Worm (Caenorhabditis elegans) whole organism, L2 larva: ENCODE results near the gene F07A11.5.

Experiments used
- C34F6.9 ChIP-seq: fragments of 150-350 bp; optimal IDR thresholded peaks from 2 replicates; lab custom pipeline; 2014; ENCODE audit warnings: missing biosample characterization, missing genetic modification characterization
- F13H6.1 ChIP-seq: sonication (generic microtip); optimal IDR thresholded peaks from 2 replicates; lab custom pipeline; 2016; ENCODE audit warnings: missing genetic modification characterization, missing compliant biosample characterization
- R02D3.7 ChIP-seq: fragments of 150-350 bp; optimal IDR thresholded peaks from 2 replicates; lab custom pipeline; 2014; ENCODE audit warnings: missing biosample characterization, missing genetic modification characterization
- Y55F3AM.14 ChIP-seq: fragments of 200-800 bp; sonication (Bioruptor generic); optimal IDR thresholded peaks from 2 replicates; lab custom pipeline; 2018; ENCODE audit warnings: mild to moderate bottlenecking, missing genetic modification characterization, missing compliant biosample characterization
- ZK546.5 ChIP-seq: sonication (generic microtip); optimal IDR thresholded peaks from 2 replicates; lab custom pipeline; 2017; ENCODE audit warnings: missing biosample characterization, missing genetic modification characterization
- alr-1 ChIP-seq: fragments of 150-350 bp; optimal IDR thresholded peaks from 2 replicates; lab custom pipeline; 2014; ENCODE audit warnings: missing biosample characterization, missing genetic modification characterization
- aly-2 ChIP-seq: fragments of 150-350 bp; optimal IDR thresholded peaks from 2 replicates; lab custom pipeline; 2014; ENCODE audit warnings: missing biosample characterization, missing genetic modification characterization
- ama-1 ChIP-seq: fragments of 150-350 bp; optimal IDR thresholded peaks from 2 replicates; lab custom pipeline; 2018; ENCODE audit warnings: inconsistent platforms
- blmp-1 ChIP-seq: sonication (generic microtip); optimal IDR thresholded peaks from 2 replicates; lab custom pipeline; 2017; ENCODE audit warnings: missing genetic modification characterization, mild to moderate bottlenecking, missing compliant biosample characterization, antibody characterized with exemption, moderate library complexity; ENCODE audit not compliant: insufficient read depth
- ceh-16 ChIP-seq: fragments of 150-350 bp; optimal IDR thresholded peaks from 2 replicates; lab custom pipeline; 2014; ENCODE audit warnings: missing biosample characterization, missing genetic modification characterization
- ceh-82 ChIP-seq: fragments of 150-350 bp; optimal IDR thresholded peaks from 2 replicates; lab custom pipeline; 2014; ENCODE audit warnings: missing biosample characterization, missing genetic modification characterization
- crh-2 ChIP-seq: sonication (generic microtip); optimal IDR thresholded peaks from 2 replicates; lab custom pipeline; 2017; ENCODE audit warnings: missing biosample characterization, missing genetic modification characterization
- dmd-4 ChIP-seq: sonication (generic microtip); optimal IDR thresholded peaks from 2 replicates; lab custom pipeline; 2017; ENCODE audit warnings: missing biosample characterization, missing genetic modification characterization
- egl-27 ChIP-seq: sonication (generic microtip); optimal IDR thresholded peaks from 3 replicates; lab custom pipeline; 2017; ENCODE audit warnings: missing biosample characterization, missing genetic modification reagents, missing genetic modification characterization
- elt-1 ChIP-seq: fragments of 150-350 bp; optimal IDR thresholded peaks from 2 replicates; lab custom pipeline; 2014; ENCODE audit warnings: missing biosample characterization, missing genetic modification characterization
- elt-3 ChIP-seq: sonication (generic microtip); optimal IDR thresholded peaks from 2 replicates; lab custom pipeline; 2017; ENCODE audit warnings: missing biosample characterization, missing genetic modification characterization
- fos-1 ChIP-seq: fragments of 150-350 bp; optimal IDR thresholded peaks from 2 replicates; lab custom pipeline; 2014; ENCODE audit warnings: missing biosample characterization, missing genetic modification characterization
- gmeb-1 ChIP-seq: fragments of 150-350 bp; optimal IDR thresholded peaks from 2 replicates; lab custom pipeline; 2014; ENCODE audit warnings: missing biosample characterization, missing genetic modification characterization
- lin-11 ChIP-seq: fragments of 150-350 bp; sonication (generic microtip); optimal IDR thresholded peaks from 2 replicates; lab custom pipeline; 2014; ENCODE audit warnings: missing biosample characterization, missing genetic modification characterization, inconsistent platforms, mixed read lengths
- lin-13 ChIP-seq: fragments of 150-350 bp; optimal IDR thresholded peaks from 2 replicates; lab custom pipeline; 2014; ENCODE audit warnings: missing biosample characterization, missing genetic modification reagents, missing genetic modification characterization
- lin-39 ChIP-seq: fragments of 150-350 bp; optimal IDR thresholded peaks from 2 replicates; lab custom pipeline; 2014; ENCODE audit warnings: missing biosample characterization, missing genetic modification reagents, missing genetic modification characterization
- lsy-2 ChIP-seq, 2 experiments: fragments of 150-350 bp in 1 of 2; sonication (generic microtip) in 1 of 2; optimal IDR thresholded peaks; 2 replicates each; lab custom pipeline; 2014 to 2017; ENCODE audit warnings: missing biosample characterization in 2 of 2, missing genetic modification characterization in 2 of 2
- mab-5 ChIP-seq: fragments of 150-350 bp; optimal IDR thresholded peaks from 2 replicates; lab custom pipeline; 2014; ENCODE audit warnings: missing biosample characterization, missing genetic modification characterization
- mbf-1 ChIP-seq: sonication (generic microtip); optimal IDR thresholded peaks from 2 replicates; lab custom pipeline; 2017; ENCODE audit warnings: missing biosample characterization, missing genetic modification characterization
- mdl-1 ChIP-seq, 2 experiments: fragments of 150-350 bp in 1 of 2; sonication (generic microtip) in 1 of 2; optimal IDR thresholded peaks; 2 replicates each; lab custom pipeline; 2017; ENCODE audit warnings: missing biosample characterization in 2 of 2, missing genetic modification characterization in 2 of 2
- nhr-10 ChIP-seq: sonication (generic microtip); optimal IDR thresholded peaks from 2 replicates; lab custom pipeline; 2017; ENCODE audit warnings: missing biosample characterization, missing genetic modification characterization
- nhr-11 ChIP-seq: fragments of 150-350 bp; optimal IDR thresholded peaks from 2 replicates; lab custom pipeline; 2014; ENCODE audit warnings: missing biosample characterization, missing genetic modification characterization
- nhr-12 ChIP-seq: fragments of 150-350 bp; optimal IDR thresholded peaks from 2 replicates; lab custom pipeline; 2014; ENCODE audit warnings: missing biosample characterization, missing genetic modification characterization
- nhr-129 ChIP-seq: fragments of 150-350 bp; optimal IDR thresholded peaks from 2 replicates; lab custom pipeline; 2014; ENCODE audit warnings: missing biosample characterization, missing genetic modification characterization
- nhr-21 ChIP-seq: fragments of 150-350 bp; optimal IDR thresholded peaks from 2 replicates; lab custom pipeline; 2014; ENCODE audit warnings: missing biosample characterization, missing genetic modification characterization
- nhr-23 ChIP-seq: fragments of 150-350 bp; optimal IDR thresholded peaks from 2 replicates; lab custom pipeline; 2014; ENCODE audit warnings: missing biosample characterization, missing genetic modification reagents, missing genetic modification characterization
- nhr-237 ChIP-seq: fragments of 150-350 bp; optimal IDR thresholded peaks from 2 replicates; lab custom pipeline; 2014; ENCODE audit warnings: missing biosample characterization, missing genetic modification characterization
- nhr-25 ChIP-seq: fragments of 150-350 bp; sonication (generic microtip); optimal IDR thresholded peaks from 3 replicates; lab custom pipeline; 2014; ENCODE audit warnings: missing biosample characterization, missing genetic modification characterization
- nhr-6 ChIP-seq: fragments of 150-350 bp; optimal IDR thresholded peaks from 2 replicates; lab custom pipeline; 2014; ENCODE audit warnings: missing biosample characterization, missing genetic modification characterization
- nhr-77 ChIP-seq: fragments of 150-350 bp; optimal IDR thresholded peaks from 2 replicates; lab custom pipeline; 2014; ENCODE audit warnings: missing biosample characterization, missing genetic modification characterization
- peb-1 ChIP-seq: fragments of 150-350 bp; optimal IDR thresholded peaks from 2 replicates; lab custom pipeline; 2014; ENCODE audit warnings: missing biosample characterization, missing genetic modification characterization
- sem-4 ChIP-seq: fragments of 150-350 bp; optimal IDR thresholded peaks from 2 replicates; lab custom pipeline; 2014; ENCODE audit warnings: missing biosample characterization, missing genetic modification reagents, missing genetic modification characterization
- skn-1 ChIP-seq: sonication (generic microtip); optimal IDR thresholded peaks from 2 replicates; lab custom pipeline; 2017; ENCODE audit warnings: missing biosample characterization, missing genetic modification characterization
- sma-3 ChIP-seq: sonication (generic microtip); optimal IDR thresholded peaks from 2 replicates; lab custom pipeline; 2016; ENCODE audit warnings: missing genetic modification reagents, missing genetic modification characterization, missing compliant biosample characterization
- sma-9 ChIP-seq, 2 experiments: fragments of 150-350 bp in 1 of 2; sonication (generic microtip) in 1 of 2; optimal IDR thresholded peaks; 2 replicates each; lab custom pipeline; 2014 to 2016; ENCODE audit warnings: missing genetic modification characterization in 2 of 2, mild to moderate bottlenecking in 1 of 2, missing biosample characterization in 1 of 2, missing compliant biosample characterization in 1 of 2, missing genetic modification reagents in 1 of 2, moderate library complexity in 1 of 2
- snpc-4 ChIP-seq: fragments of 150-350 bp; optimal IDR thresholded peaks from 2 replicates; lab custom pipeline; 2014; ENCODE audit warnings: missing biosample characterization, missing genetic modification characterization
- unc-39 ChIP-seq: fragments of 150-350 bp; optimal IDR thresholded peaks from 2 replicates; lab custom pipeline; 2014; ENCODE audit warnings: missing biosample characterization, missing genetic modification characterization
- unc-55 ChIP-seq: fragments of 150-350 bp; sonication (generic microtip); optimal IDR thresholded peaks from 3 replicates; lab custom pipeline; 2014; ENCODE audit warnings: missing biosample characterization, missing genetic modification reagents, missing genetic modification characterization
- unc-62 ChIP-seq: fragments of 150-350 bp; optimal IDR thresholded peaks from 2 replicates; lab custom pipeline; 2014; ENCODE audit warnings: missing biosample characterization, missing genetic modification reagents, missing genetic modification characterization
- zag-1 ChIP-seq: fragments of 150-350 bp; optimal IDR thresholded peaks from 2 replicates; lab custom pipeline; 2014; ENCODE audit warnings: missing biosample characterization, missing genetic modification characterization
- ztf-1 ChIP-seq: fragments of 200-800 bp; sonication (Bioruptor generic); conservative IDR thresholded peaks from 2 replicates; pipeline ENCODE4 v1.3.6; 2022; ENCODE audit warnings: missing genetic modification characterization, missing compliant biosample characterization
- ztf-11 ChIP-seq: sonication (generic microtip); optimal IDR thresholded peaks from 2 replicates; lab custom pipeline; 2017; ENCODE audit warnings: missing biosample characterization, missing genetic modification characterization
- ztf-4 ChIP-seq: fragments of 150-350 bp; optimal IDR thresholded peaks from 2 replicates; lab custom pipeline; 2014; ENCODE audit warnings: missing biosample characterization, missing genetic modification characterization

Gene F07A11.5

ce11 chrII:11617715-11618114 lies 5.6 kb downstream of the F07A11.5 start (continued):
- TF ChIP-seq lin-13 (GFP tag; lab: Kevin White, UChicago) (peak; percentile 2), skn-1 (tag; lab: Kevin White, UChicago) (no peak), sma-3 (GFP tag; lab: Kevin White, UChicago) (peak; percentile 47), lin-39 (tag; lab: Kevin White, UChicago) (no peak), nhr-129 (tag; lab: Kevin White, UChicago) (peak; percentile 34), ama-1 (peak; percentile 68), sma-9 (GFP tag; optimal IDR thresholded peaks at IDR 0.05; lab: Kevin White, UChicago) (peak; percentile 64), sma-9 (tag; optimal IDR thresholded peaks at IDR 0.05; lab: Kevin White, UChicago) (no peak), alr-1 (tag; lab: Kevin White, UChicago) (no peak), unc-55 (GFP tag; lab: Kevin White, UChicago) (no peak), snpc-4 (tag; lab: Kevin White, UChicago) (no peak), peb-1 (no peak), dmd-4 (tag; lab: Kevin White, UChicago) (no peak), nhr-21 (tag; lab: Kevin White, UChicago) (peak; percentile 12), nhr-11 (tag; lab: Kevin White, UChicago) (no peak), mdl-1 (tag; optimal IDR thresholded peaks at IDR 0.05; lab: Kevin White, UChicago) (no peak), ceh-16 (tag; lab: Kevin White, UChicago) (no peak), nhr-25 (peak; percentile 85), ztf-4 (tag; lab: Kevin White, UChicago) (no peak), ztf-1 (GFP tag; lab: Robert Waterston, UW) (no peak), ceh-82 (no peak), mab-5 (no peak), Y55F3AM.14 (GFP tag; lab: Kevin White, UChicago) (peak; percentile 60), unc-62 (GFP tag; lab: Kevin White, UChicago) (no peak), aly-2 (tag; lab: Kevin White, UChicago) (no peak)

ce11 chrII:11619171-11619570 lies 7.1 kb downstream of the F07A11.5 start:
- TF ChIP-seq nhr-12 (tag; lab: Kevin White, UChicago): no peak
- TF ChIP-seq mdl-1 (tag; optimal IDR thresholded peaks at IDR 0.05; lab: Kevin White, UChicago): peak in 1 of 2 experiments; percentile 41
- TF ChIP-seq zag-1 (tag; lab: Kevin White, UChicago): no peak
- no peak for TF ChIP-seq ztf-4 (tag; lab: Kevin White, UChicago)
- peak; percentile 80 for TF ChIP-seq nhr-25
- TF ChIP-seq snpc-4 (tag; lab: Kevin White, UChicago): no peak
- TF ChIP-seq elt-1 (tag; lab: Kevin White, UChicago): no peak
- TF ChIP-seq ztf-11 (tag; lab: Kevin White, UChicago): no peak
- no peak for TF ChIP-seq dmd-4 (tag; lab: Kevin White, UChicago)
- no peak for TF ChIP-seq R02D3.7 (tag; lab: Kevin White, UChicago)
- peak; percentile 65 for TF ChIP-seq blmp-1 (tag; lab: Kevin White, UChicago)
- TF ChIP-seq F13H6.1 (tag; lab: Kevin White, UChicago): peak; percentile 82
- TF ChIP-seq nhr-10 (tag; lab: Kevin White, UChicago): no peak
- TF ChIP-seq skn-1 (tag; lab: Kevin White, UChicago): no peak
- TF ChIP-seq ceh-82: no peak
- no peak for TF ChIP-seq ama-1
- TF ChIP-seq lin-11 (tag; lab: Kevin White, UChicago): no peak
- TF ChIP-seq gmeb-1 (tag; lab: Kevin White, UChicago): peak; percentile 46
- peak; percentile 91 for TF ChIP-seq crh-2 (tag; lab: Kevin White, UChicago)
- TF ChIP-seq Y55F3AM.14 (GFP tag; lab: Kevin White, UChicago): no peak
- TF ChIP-seq mbf-1 (tag; lab: Kevin White, UChicago): no peak
- no peak for TF ChIP-seq nhr-237 (tag; lab: Kevin White, UChicago)
- no peak for TF ChIP-seq unc-62 (GFP tag; lab: Kevin White, UChicago)
- TF ChIP-seq nhr-21 (tag; lab: Kevin White, UChicago): peak; percentile 78
- peak; percentile 35 for TF ChIP-seq lin-13 (GFP tag; lab: Kevin White, UChicago)
- peak; percentile 17 to 60 for TF ChIP-seq lsy-2 (tag; optimal IDR thresholded peaks at IDR 0.05; lab: Kevin White, UChicago)
- peak; percentile 71 for TF ChIP-seq egl-27 (tag; lab: Kevin White, UChicago)
- peak; percentile 47 for TF ChIP-seq C34F6.9 (tag; lab: Kevin White, UChicago)
- TF ChIP-seq nhr-129 (tag; lab: Kevin White, UChicago): peak; percentile 69
- TF ChIP-seq ceh-16 (tag; lab: Kevin White, UChicago): no peak
- peak; percentile 89 for TF ChIP-seq sma-3 (GFP tag; lab: Kevin White, UChicago)
- no peak for TF ChIP-seq unc-39 (tag; lab: Kevin White, UChicago)
- TF ChIP-seq sma-9 (GFP tag; optimal IDR thresholded peaks at IDR 0.05; lab: Kevin White, UChicago): peak; percentile 97
- no peak for TF ChIP-seq sma-9 (tag; optimal IDR thresholded peaks at IDR 0.05; lab: Kevin White, UChicago)
- no peak for TF ChIP-seq elt-3 (tag; lab: Kevin White, UChicago)
- no peak for TF ChIP-seq ztf-1 (GFP tag; lab: Robert Waterston, UW)
- peak; percentile 81 for TF ChIP-seq fos-1
- TF ChIP-seq sem-4 (tag; lab: Kevin White, UChicago): peak; percentile 35
- no peak for TF ChIP-seq aly-2 (tag; lab: Kevin White, UChicago)
- no peak for TF ChIP-seq nhr-77 (tag; lab: Kevin White, UChicago)
- peak; percentile 46 for TF ChIP-seq unc-55 (GFP tag; lab: Kevin White, UChicago)
- TF ChIP-seq nhr-23 (tag; lab: Kevin White, UChicago): no peak
- TF ChIP-seq ZK546.5 (tag; lab: Kevin White, UChicago): no peak
- TF ChIP-seq lin-39 (tag; lab: Kevin White, UChicago): no peak
- no peak for TF ChIP-seq mab-5
- no peak for TF ChIP-seq peb-1
- TF ChIP-seq nhr-11 (tag; lab: Kevin White, UChicago): no peak
- TF ChIP-seq alr-1 (tag; lab: Kevin White, UChicago): no peak
- no peak for TF ChIP-seq nhr-6 (tag; lab: Kevin White, UChicago)
